Worm (Caenorhabditis elegans) whole organism, mixed stage, embryonic: Measurements from ENCODE around the gene aff-1.

Experiments used
- M03D4.4 ChIP-seq: sonication (generic microtip); optimal IDR thresholded peaks from 2 replicates; lab custom pipeline; 2017; ENCODE audit warnings: mild to moderate bottlenecking, missing genetic modification characterization, missing compliant biosample characterization
- bed-3 ChIP-seq: fragments of 200-800 bp; sonication (Bioruptor generic); optimal IDR thresholded peaks from 3 replicates; lab custom pipeline; 2018; ENCODE audit warnings: mild to moderate bottlenecking, missing genetic modification characterization, moderate library complexity, missing compliant biosample characterization
- ceh-39 ChIP-seq: fragments of 150-350 bp; optimal IDR thresholded peaks from 2 replicates; lab custom pipeline; 2014; ENCODE audit warnings: missing biosample characterization, missing genetic modification characterization
- ceh-43 ChIP-seq: fragments of 200-800 bp; sonication (Bioruptor generic); optimal IDR thresholded peaks from 2 replicates; lab custom pipeline; 2018; ENCODE audit warnings: mild to moderate bottlenecking, missing genetic modification characterization, moderate library complexity, missing compliant biosample characterization
- ceh-83 ChIP-seq: fragments of 200-800 bp; sonication (Bioruptor generic); optimal IDR thresholded peaks from 2 replicates; lab custom pipeline; 2018; ENCODE audit warnings: mild to moderate bottlenecking, missing genetic modification characterization, missing compliant biosample characterization
- ces-1 ChIP-seq: fragments of 150-350 bp; optimal IDR thresholded peaks from 2 replicates; lab custom pipeline; 2014; ENCODE audit warnings: missing biosample characterization, missing genetic modification reagents, missing genetic modification characterization
- cnd-1 ChIP-seq: fragments of 200-800 bp; sonication (Bioruptor generic); optimal IDR thresholded peaks from 2 replicates; lab custom pipeline; 2018; ENCODE audit warnings: mild to moderate bottlenecking, missing genetic modification characterization, missing compliant biosample characterization
- drap-1 ChIP-seq: fragments of 200-800 bp; sonication (Bioruptor generic); optimal IDR thresholded peaks from 3 replicates; lab custom pipeline; 2018; ENCODE audit warnings: mild to moderate bottlenecking, missing genetic modification characterization, missing compliant biosample characterization
- elt-1 ChIP-seq: sonication (generic microtip); optimal IDR thresholded peaks from 2 replicates; lab custom pipeline; 2017; ENCODE audit warnings: missing genetic modification characterization, mild to moderate bottlenecking, missing compliant biosample characterization, antibody characterized with exemption, moderate library complexity, borderline replicate concordance; ENCODE audit not compliant: insufficient read depth
- flh-1 ChIP-seq: fragments of 200-800 bp; sonication (Bioruptor generic); optimal IDR thresholded peaks from 2 replicates; lab custom pipeline; 2018; ENCODE audit warnings: mild to moderate bottlenecking, missing genetic modification characterization, moderate library complexity, missing compliant biosample characterization
- hlh-1 ChIP-seq: fragments of 150-350 bp; optimal IDR thresholded peaks from 2 replicates; lab custom pipeline; 2014; ENCODE audit warnings: missing biosample characterization, missing genetic modification reagents, missing genetic modification characterization
- lin-13 ChIP-seq: fragments of 150-350 bp; optimal IDR thresholded peaks from 2 replicates; lab custom pipeline; 2014; ENCODE audit warnings: missing biosample characterization, missing genetic modification characterization
- lin-32 ChIP-seq: fragments of 200-800 bp; sonication (Bioruptor generic); optimal IDR thresholded peaks from 2 replicates; lab custom pipeline; 2018; ENCODE audit warnings: mild to moderate bottlenecking, missing genetic modification characterization, missing compliant biosample characterization
- lsy-2 ChIP-seq: fragments of 150-350 bp; optimal IDR thresholded peaks from 2 replicates; lab custom pipeline; 2014; ENCODE audit warnings: missing biosample characterization, missing genetic modification characterization
- mab-5 ChIP-seq: fragments of 150-350 bp; optimal IDR thresholded peaks from 2 replicates; lab custom pipeline; 2014; ENCODE audit warnings: missing biosample characterization, missing genetic modification characterization
- mep-1 ChIP-seq: fragments of 150-350 bp; optimal IDR thresholded peaks from 2 replicates; lab custom pipeline; 2017; ENCODE audit warnings: missing biosample characterization, missing genetic modification reagents, missing genetic modification characterization, inconsistent platforms
- mls-2 ChIP-seq: sonication (generic microtip); optimal IDR thresholded peaks from 2 replicates; lab custom pipeline; 2016; ENCODE audit warnings: mild to moderate bottlenecking, missing genetic modification characterization, moderate library complexity, missing compliant biosample characterization
- nhr-12 ChIP-seq: fragments of 150-350 bp; optimal IDR thresholded peaks from 2 replicates; lab custom pipeline; 2014; ENCODE audit warnings: missing biosample characterization, missing genetic modification characterization
- nhr-2 ChIP-seq: fragments of 150-350 bp; optimal IDR thresholded peaks from 2 replicates; lab custom pipeline; 2014; ENCODE audit warnings: missing biosample characterization, missing genetic modification characterization
- nhr-237 ChIP-seq: fragments of 150-350 bp; optimal IDR thresholded peaks from 2 replicates; lab custom pipeline; 2014; ENCODE audit warnings: missing biosample characterization, missing genetic modification characterization
- nhr-28 ChIP-seq: fragments of 150-350 bp; optimal IDR thresholded peaks from 2 replicates; lab custom pipeline; 2014; ENCODE audit warnings: missing biosample characterization, missing genetic modification characterization
- nhr-76 ChIP-seq: sonication (generic microtip); optimal IDR thresholded peaks from 2 replicates; lab custom pipeline; 2017; ENCODE audit warnings: missing biosample characterization, missing genetic modification characterization
- pha-4 ChIP-seq: fragments of 150-350 bp; optimal IDR thresholded peaks from 2 replicates; lab custom pipeline; 2018; ENCODE audit warnings: missing biosample characterization, missing genetic modification reagents, missing genetic modification characterization
- sem-2 ChIP-seq: fragments of 200-800 bp; sonication (Bioruptor generic); optimal IDR thresholded peaks from 2 replicates; lab custom pipeline; 2018; ENCODE audit warnings: mild to moderate bottlenecking, missing genetic modification characterization, missing compliant biosample characterization
- snpc-4 ChIP-seq: fragments of 150-350 bp; optimal IDR thresholded peaks from 2 replicates; lab custom pipeline; 2014; ENCODE audit warnings: missing biosample characterization, missing genetic modification characterization
- sptf-1 ChIP-seq: sonication (generic microtip); optimal IDR thresholded peaks from 2 replicates; lab custom pipeline; 2017; ENCODE audit warnings: mild to moderate bottlenecking, missing genetic modification characterization, moderate library complexity, missing compliant biosample characterization
- tbx-8 ChIP-seq: fragments of 200-800 bp; sonication (Bioruptor generic); optimal IDR thresholded peaks from 2 replicates; lab custom pipeline; 2018; ENCODE audit warnings: mild to moderate bottlenecking, missing genetic modification characterization, moderate library complexity, missing compliant biosample characterization
- unc-120 ChIP-seq: sonication (generic microtip); optimal IDR thresholded peaks from 2 replicates; lab custom pipeline; 2017; ENCODE audit warnings: missing genetic modification characterization, missing compliant biosample characterization; ENCODE audit not compliant: poor library complexity, severe bottlenecking
- unc-39 ChIP-seq: fragments of 150-350 bp; optimal IDR thresholded peaks from 2 replicates; lab custom pipeline; 2014; ENCODE audit warnings: missing biosample characterization, missing genetic modification characterization
- unc-62 ChIP-seq: fragments of 150-350 bp; optimal IDR thresholded peaks from 2 replicates; lab custom pipeline; 2014; ENCODE audit warnings: missing biosample characterization, missing genetic modification reagents, missing genetic modification characterization
- ztf-11 ChIP-seq: fragments of 150-350 bp; optimal IDR thresholded peaks from 2 replicates; lab custom pipeline; 2014; ENCODE audit warnings: missing biosample characterization, missing genetic modification characterization

aff-1 gene

ce11 chrII:6891176-6891575 is 27.6 kb upstream of the aff-1 start:
- TF ChIP-seq sem-2 (no peak), hlh-1 (tag; lab: Kevin White, UChicago) (no peak), lsy-2 (tag; lab: Kevin White, UChicago) (no peak), mep-1 (no peak), lin-13 (tag; lab: Kevin White, UChicago) (no peak), ztf-11 (tag; lab: Kevin White, UChicago) (no peak), tbx-8 (GFP tag; lab: Kevin White, UChicago) (no peak), M03D4.4 (tag; lab: Kevin White, UChicago) (no peak), unc-39 (tag; lab: Kevin White, UChicago) (no peak)

ce11 chrII:6890095-6890494 is 26.5 kb upstream of the aff-1 start, which contains the start of gene acer-1:
acer-1 (minus strand) TSS chrII:6890400.
- TF ChIP-seq ceh-43 (GFP tag; lab: Kevin White, UChicago), result no peak
- no peak for TF ChIP-seq mls-2 (tag; lab: Kevin White, UChicago)
- TF ChIP-seq cnd-1 (tag; lab: Kevin White, UChicago), result no peak
- TF ChIP-seq unc-39 (tag; lab: Kevin White, UChicago), result no peak
- TF ChIP-seq elt-1 (tag; lab: Kevin White, UChicago), result no peak
- no peak for TF ChIP-seq nhr-12
- no peak for TF ChIP-seq flh-1 (GFP tag; lab: Kevin White, UChicago)
- TF ChIP-seq mab-5 (tag; lab: Kevin White, UChicago), result no peak
- no peak for TF ChIP-seq hlh-1 (tag; lab: Kevin White, UChicago)
- no peak for TF ChIP-seq pha-4
- TF ChIP-seq snpc-4 (tag; lab: Kevin White, UChicago), result no peak
- no peak for TF ChIP-seq lin-32 (GFP tag; lab: Kevin White, UChicago)
- TF ChIP-seq sptf-1 (tag; lab: Kevin White, UChicago), result no peak
- TF ChIP-seq unc-62, result no peak
- TF ChIP-seq ztf-11 (tag; lab: Kevin White, UChicago), result no peak
- no peak for TF ChIP-seq nhr-76 (tag; lab: Kevin White, UChicago)
- no peak for TF ChIP-seq M03D4.4 (tag; lab: Kevin White, UChicago)
- no peak for TF ChIP-seq ceh-39 (tag; lab: Kevin White, UChicago)

- no peak for TF ChIP-seq unc-120 (tag; lab: Kevin White, UChicago)
- no peak for TF ChIP-seq nhr-28 (tag; lab: Kevin White, UChicago)
- no peak for TF ChIP-seq lsy-2 (tag; lab: Kevin White, UChicago)
- TF ChIP-seq ceh-83 (GFP tag; lab: Kevin White, UChicago), result no peak
- no peak for TF ChIP-seq pha-4
- TF ChIP-seq bed-3 (GFP tag; lab: Kevin White, UChicago), result no peak
- TF ChIP-seq mab-5 (tag; lab: Kevin White, UChicago), result no peak
- no peak for TF ChIP-seq ceh-39 (tag; lab: Kevin White, UChicago)
- no peak for TF ChIP-seq sptf-1 (tag; lab: Kevin White, UChicago)
- TF ChIP-seq mls-2 (tag; lab: Kevin White, UChicago), result no peak
- no peak for TF ChIP-seq drap-1
- no peak for TF ChIP-seq nhr-12
- TF ChIP-seq nhr-76 (tag; lab: Kevin White, UChicago), result no peak
- no peak for TF ChIP-seq tbx-8 (GFP tag; lab: Kevin White, UChicago)
- no peak for TF ChIP-seq nhr-2 (tag; lab: Kevin White, UChicago)
- TF ChIP-seq ztf-11 (tag; lab: Kevin White, UChicago), result no peak
- no peak for TF ChIP-seq mep-1
- no peak for TF ChIP-seq snpc-4 (tag; lab: Kevin White, UChicago)
- no peak for TF ChIP-seq flh-1 (GFP tag; lab: Kevin White, UChicago)
- TF ChIP-seq unc-39 (tag; lab: Kevin White, UChicago), result no peak
Measured at ce11 chrII:6889580-6889922, 26.0 kb upstream of the aff-1 start.

ce11 chrII:6888661-6889579 is 25.4 kb upstream of the aff-1 start:
- TF ChIP-seq ceh-83 (GFP tag; lab: Kevin White, UChicago), result no peak
- no peak for TF ChIP-seq ztf-11 (tag; lab: Kevin White, UChicago)
- TF ChIP-seq cnd-1 (tag; lab: Kevin White, UChicago), result no peak
- no peak for TF ChIP-seq nhr-2 (tag; lab: Kevin White, UChicago)
- TF ChIP-seq ces-1, result no peak
- TF ChIP-seq sptf-1 (tag; lab: Kevin White, UChicago), result no peak
- TF ChIP-seq nhr-76 (tag; lab: Kevin White, UChicago), result no peak
- TF ChIP-seq mep-1, result no peak
- no peak for TF ChIP-seq unc-62
- no peak for TF ChIP-seq nhr-12
- TF ChIP-seq nhr-237 (tag; lab: Kevin White, UChicago), result no peak
- no peak for TF ChIP-seq lin-32 (GFP tag; lab: Kevin White, UChicago)
- TF ChIP-seq unc-120 (tag; lab: Kevin White, UChicago), result no peak
- TF ChIP-seq ceh-43 (GFP tag; lab: Kevin White, UChicago), result no peak
- no peak for TF ChIP-seq hlh-1 (tag; lab: Kevin White, UChicago)
- no peak for TF ChIP-seq lsy-2 (tag; lab: Kevin White, UChicago)
